Fruit fly (Drosophila melanogaster): ENCODE measurements around the gene CG42233.

DNA sequence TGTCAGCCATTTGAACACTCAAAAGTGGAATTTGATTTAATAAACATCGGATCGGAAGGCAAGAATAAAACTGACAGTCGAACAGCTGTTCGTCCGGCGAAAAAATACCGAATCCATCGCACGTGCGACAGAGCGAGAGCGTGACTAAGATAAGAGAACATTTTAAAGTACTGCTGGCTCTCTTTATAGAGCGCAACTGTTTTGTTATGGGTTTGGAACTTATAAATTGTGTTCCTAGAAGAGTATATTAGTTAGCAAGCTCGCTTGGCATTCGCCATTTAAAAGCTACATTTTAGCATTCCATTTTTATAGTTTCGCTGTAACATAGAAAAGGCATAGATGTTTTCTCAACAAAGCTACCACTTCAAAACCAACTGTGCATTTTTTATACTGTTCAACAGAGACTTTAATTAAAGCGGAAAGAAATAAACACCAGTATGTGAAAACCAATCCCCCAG lies 5.0 kb upstream of the CG42233 start, which contains the start of gene Rift:
- no peak for TF ChIP-seq vfl (GFP tag; optimal IDR thresholded peaks at IDR 0.05)
- TF ChIP-seq Poxn (GFP tag; IDR thresholded peaks at IDR 0.05) = no peak
- no peak for TF ChIP-seq zen2 (GFP tag; IDR thresholded peaks at IDR 0.05; ENCODE audit: partially characterized antibody)
- no peak for TF ChIP-seq Optix (GFP tag; IDR thresholded peaks at IDR 0.05)
- peak; percentile 96 for TF ChIP-seq CG3163 (GFP tag; optimal IDR thresholded peaks at IDR 0.05)
- peak; percentile 54 for TF ChIP-seq CG2120 (GFP tag; optimal IDR thresholded peaks at IDR 0.05)
- TF ChIP-seq esg (GFP tag; conservative IDR thresholded peaks at IDR 0.05) = no peak
- no peak for TF ChIP-seq Rx (GFP tag; IDR thresholded peaks at IDR 0.05)
- no peak for TF ChIP-seq Ets97D (GFP tag; optimal IDR thresholded peaks at IDR 0.05)
- TF ChIP-seq CG8281 (tag; optimal IDR thresholded peaks at IDR 0.05) = no peak
- TF ChIP-seq CG43689 (GFP tag; IDR thresholded peaks at IDR 0.05) = no peak
- TF ChIP-seq CG31388 (GFP tag; optimal IDR thresholded peaks at IDR 0.05) = no peak
- peak; percentile 30; the same call in 1 of the 3 replicates for TF ChIP-seq CG14050 (GFP tag; IDR thresholded peaks at IDR 0.05)

Measured in whole organism, embryonic.